Worm (Caenorhabditis elegans) whole organism, late embryonic: ENCODE results near the gene T20G5.8.

Source experiments
- ama-1 ChIP-seq: fragments of 150-350 bp; optimal IDR thresholded peaks from 2 replicates; lab custom pipeline; 2014
- ceh-18 ChIP-seq: sonication (generic microtip); optimal IDR thresholded peaks from 2 replicates; lab custom pipeline; 2016; ENCODE audit warnings: missing genetic modification characterization, missing compliant biosample characterization
- ceh-2 ChIP-seq: sonication (generic microtip); optimal IDR thresholded peaks from 2 replicates; lab custom pipeline; 2016; ENCODE audit warnings: missing genotype, missing genetic modification characterization, missing compliant biosample characterization
- ceh-31 ChIP-seq: sonication (generic microtip); optimal IDR thresholded peaks from 2 replicates; lab custom pipeline; 2016; ENCODE audit warnings: missing genetic modification characterization, missing compliant biosample characterization
- ceh-34 ChIP-seq: sonication (generic microtip); optimal IDR thresholded peaks from 2 replicates; lab custom pipeline; 2016; ENCODE audit warnings: mild to moderate bottlenecking, missing genetic modification characterization, missing compliant biosample characterization
- elt-2 ChIP-seq: sonication (generic microtip); optimal IDR thresholded peaks from 2 replicates; lab custom pipeline; 2016; ENCODE audit warnings: missing genetic modification reagents, missing genetic modification characterization, missing compliant biosample characterization
- ets-4 ChIP-seq: sonication (generic microtip); optimal IDR thresholded peaks from 2 replicates; lab custom pipeline; 2016; ENCODE audit warnings: missing genetic modification characterization, missing compliant biosample characterization
- hlh-8 ChIP-seq: sonication (generic microtip); optimal IDR thresholded peaks from 2 replicates; lab custom pipeline; 2016; ENCODE audit warnings: missing genotype, missing genetic modification characterization, missing compliant biosample characterization
- nhr-11 ChIP-seq: fragments of 150-350 bp; optimal IDR thresholded peaks from 2 replicates; lab custom pipeline; 2014; ENCODE audit warnings: missing biosample characterization, missing genetic modification characterization
- rnt-1 ChIP-seq: sonication (generic microtip); optimal IDR thresholded peaks from 2 replicates; lab custom pipeline; 2016; ENCODE audit warnings: missing genetic modification characterization, missing compliant biosample characterization
- sdc-2 ChIP-seq: sonication (generic microtip); optimal IDR thresholded peaks from 2 replicates; lab custom pipeline; 2016; ENCODE audit warnings: missing genotype, missing genetic modification characterization, missing compliant biosample characterization
- sox-2 ChIP-seq: fragments of 200-800 bp; sonication (Bioruptor generic); IDR thresholded peaks from 2 replicates; pipeline ENCODE4 v1.3.6; 2022; ENCODE audit warnings: missing genetic modification reagents, missing genetic modification characterization, missing compliant biosample characterization
- tbx-2 ChIP-seq: sonication (generic microtip); optimal IDR thresholded peaks from 2 replicates; lab custom pipeline; 2016; ENCODE audit warnings: missing genetic modification characterization, missing compliant biosample characterization
- tbx-7 ChIP-seq: sonication (generic microtip); optimal IDR thresholded peaks from 2 replicates; lab custom pipeline; 2016; ENCODE audit warnings: missing genotype, missing genetic modification characterization, missing compliant biosample characterization
- zip-5 ChIP-seq: sonication (generic microtip); optimal IDR thresholded peaks from 2 replicates; lab custom pipeline; 2016; ENCODE audit warnings: missing genetic modification characterization, missing compliant biosample characterization

Gene T20G5.8

ce11 chrIII:10244013-10244412 lies 44.9 kb downstream of the T20G5.8 start:
- no peak for TF ChIP-seq tbx-7
- TF ChIP-seq ama-1: no peak
- no peak for TF ChIP-seq ceh-34 (tag; lab: Kevin White, UChicago)
- TF ChIP-seq sdc-2 (tag; lab: Kevin White, UChicago): no peak
- TF ChIP-seq, all 69 proteins: peak for 0

- TF ChIP-seq ceh-31 (tag; lab: Kevin White, UChicago) (peak; percentile 14), zip-5 (tag; lab: Kevin White, UChicago) (no peak), ceh-2 (tag; lab: Kevin White, UChicago) (peak; percentile 36), sox-2 (GFP tag; lab: Robert Waterston, UW) (no peak), nhr-11 (tag; lab: Kevin White, UChicago) (no peak), tbx-2 (peak; percentile 56), rnt-1 (tag; lab: Kevin White, UChicago) (peak; percentile 50), hlh-8 (tag; lab: Kevin White, UChicago) (peak; percentile 4), elt-2 (tag; lab: Kevin White, UChicago) (peak; percentile 29), ceh-18 (tag; lab: Kevin White, UChicago) (peak; percentile 76), ets-4 (tag; lab: Kevin White, UChicago) (peak; percentile 24)
- TF ChIP-seq, all 69 proteins: peak for 8
Measured at ce11 chrIII:10248441-10249137, 49.4 kb downstream of the T20G5.8 start, which contains the start of the genes div-1 and cor-1. Gene div-1, minus strand, starts transcription at chrIII:10248559. Gene cor-1, plus strand, starts transcription at chrIII:10249111.
